Worm (Caenorhabditis elegans): ENCODE results near the gene mom-2.

mom-2 gene

DNA sequence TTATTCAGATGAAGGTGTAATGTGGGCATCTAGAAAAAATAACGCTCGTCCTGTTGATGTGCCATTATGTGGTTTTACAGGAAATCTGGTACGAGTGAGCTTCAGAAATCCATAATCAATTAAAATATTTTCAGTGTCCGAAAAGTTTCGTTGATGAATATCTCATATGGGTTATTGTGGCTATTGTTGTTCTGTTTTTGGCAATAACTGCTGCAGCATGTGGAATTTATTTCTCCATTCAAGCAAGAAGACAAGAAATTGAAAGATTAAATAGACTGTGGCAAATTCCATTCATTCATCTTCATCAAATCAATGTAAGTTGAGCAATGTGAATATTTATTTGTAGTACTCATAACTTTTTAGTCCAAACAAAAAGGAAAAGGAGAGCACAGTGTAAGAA lies 33.5 kb downstream of the mom-2 start (continued):
- TF ChIP-seq tbp1 (GFP tag; optimal IDR thresholded peaks at IDR 0.05) = no peak

DNA sequence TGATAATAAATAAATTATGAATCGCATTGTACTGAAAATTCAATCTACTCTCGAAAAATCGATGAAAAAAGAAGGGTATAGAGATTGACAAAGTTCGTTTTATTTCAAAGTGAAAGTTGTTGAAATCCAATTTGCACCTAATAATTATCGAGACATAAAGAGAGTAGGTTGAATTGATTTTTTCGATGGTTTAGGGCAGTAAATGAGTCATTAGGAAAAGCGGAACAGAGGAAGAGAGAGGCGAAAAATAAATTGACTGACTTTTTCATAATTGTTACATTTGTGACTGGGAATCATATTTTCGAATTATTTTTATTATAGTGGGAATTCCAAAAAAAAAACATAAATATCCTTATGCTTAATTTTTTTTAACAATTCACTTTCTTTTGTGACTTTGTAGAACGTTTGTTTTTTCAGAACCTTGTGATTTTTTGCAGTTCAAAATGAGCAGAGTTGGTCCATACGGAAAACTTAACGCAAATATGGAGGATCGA lies 38.6 kb downstream of the mom-2 start, which contains the start of the genes pho-6 and F52E1.3:
Gene pho-6 (minus strand): TSS at position 101 of the 494 bp plus-strand sequence.
Gene F52E1.3 (plus strand): TSS at position 444 of the 494 bp plus-strand sequence.
- TF ChIP-seq K11D2.4 (GFP tag; IDR thresholded peaks at IDR 0.05) (no peak), F33H1.4 (GFP tag; IDR thresholded peaks at IDR 0.05) (no peak), tlf-1 (GFP tag; optimal IDR thresholded peaks at IDR 0.05) (no peak), somi-1 (GFP tag; optimal IDR thresholded peaks at IDR 0.05) (no peak), egrh-3 (GFP tag; IDR thresholded peaks at IDR 0.05) (no peak), T07F8.4 (tag; optimal IDR thresholded peaks at IDR 0.05) (no peak), F55B11.4 (tag; optimal IDR thresholded peaks at IDR 0.05; ENCODE audit: borderline replicate concordance, insufficient read depth) (no peak), dpff-1 (tag; optimal IDR thresholded peaks at IDR 0.05) (no peak), ceh-27 (GFP tag; optimal IDR thresholded peaks at IDR 0.05) (no peak), ztf-6 (GFP tag; IDR thresholded peaks at IDR 0.05) (no peak), madf-10 (tag; optimal IDR thresholded peaks at IDR 0.05) (no peak), T26A5.8 (tag; optimal IDR thresholded peaks at IDR 0.05) (no peak), unc-62 (GFP tag; optimal IDR thresholded peaks at IDR 0.05) (no peak), repo-1 (tag; optimal IDR thresholded peaks at IDR 0.05) (no peak)

DNA sequence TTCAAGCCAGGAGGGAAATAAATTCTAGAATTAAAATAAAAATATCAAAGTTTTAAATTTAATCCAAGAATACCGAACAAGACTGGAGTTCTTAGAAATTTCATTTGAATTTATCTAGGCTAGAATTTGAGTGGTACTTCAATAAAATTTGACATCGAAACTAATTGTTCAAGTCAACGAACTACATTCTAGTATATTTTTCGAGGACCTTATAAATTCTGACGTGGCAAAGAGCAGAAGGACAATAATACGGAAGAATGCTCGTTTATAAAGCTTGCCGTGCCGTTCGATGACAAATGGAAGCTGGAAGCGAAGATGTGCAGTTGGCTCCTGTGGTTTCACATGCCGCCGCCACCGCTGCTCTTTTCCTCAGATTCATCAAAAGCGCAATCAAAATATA lies 45.0 kb downstream of the mom-2 start:
- TF ChIP-seq chd-7 (tag; optimal IDR thresholded peaks at IDR 0.05) = no peak
- no peak for TF ChIP-seq nfya-2 (GFP tag; IDR thresholded peaks at IDR 0.05)
- TF ChIP-seq dpff-1 (tag; optimal IDR thresholded peaks at IDR 0.05) = no peak
- no peak for TF ChIP-seq cebp-2 (GFP tag; IDR thresholded peaks at IDR 0.05)
- no peak for TF ChIP-seq mel-28 (tag; optimal IDR thresholded peaks at IDR 0.05; ENCODE audit: borderline replicate concordance)
- no peak for TF ChIP-seq hmg-20 (GFP tag; IDR thresholded peaks at IDR 0.05)
- TF ChIP-seq hlh-26 (GFP tag; conservative IDR thresholded peaks at IDR 0.05) = no peak

DNA sequence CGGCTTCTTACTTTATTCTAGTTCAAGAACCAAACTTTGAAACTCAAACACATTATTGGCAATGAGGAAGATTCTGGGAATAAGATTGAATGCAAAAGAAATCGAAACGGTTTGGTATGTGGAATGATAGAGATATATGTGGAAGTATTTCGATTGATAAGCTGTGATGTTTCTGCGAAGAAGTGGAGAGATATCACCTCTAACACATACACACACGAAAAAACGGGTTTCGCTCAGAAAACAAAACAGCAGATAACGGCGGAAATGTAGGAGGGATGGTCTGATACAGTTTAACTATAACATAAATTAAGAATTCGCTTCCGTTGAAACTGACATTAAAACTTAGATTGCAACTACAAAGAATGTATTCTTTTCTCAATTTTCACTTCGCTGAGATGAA lies 45.5 kb downstream of the mom-2 start:
- TF ChIP-seq rcor-1 (GFP tag; IDR thresholded peaks at IDR 0.05) (no peak), egl-44 (GFP tag; IDR thresholded peaks at IDR 0.05) (no peak), madf-10 (tag; optimal IDR thresholded peaks at IDR 0.05) (no peak), nfya-2 (GFP tag; IDR thresholded peaks at IDR 0.05) (no peak), atf-7 (tag; optimal IDR thresholded peaks at IDR 0.05) (no peak), ceh-91 (GFP tag; IDR thresholded peaks at IDR 0.05) (no peak), Y67H2A.10 (GFP tag; conservative IDR thresholded peaks at IDR 0.05) (no peak), madf-6 (GFP tag; IDR thresholded peaks at IDR 0.05) (no peak), attf-6 (GFP tag; IDR thresholded peaks at IDR 0.05) (no peak), ztf-3 (GFP tag; optimal IDR thresholded peaks at IDR 0.05) (no peak), ceh-58 (GFP tag; IDR thresholded peaks at IDR 0.05) (no peak), lin-35 (GFP tag; optimal IDR thresholded peaks at IDR 0.05) (no peak), fkh-3 (tag; optimal IDR thresholded peaks at IDR 0.05) (no peak)

DNA sequence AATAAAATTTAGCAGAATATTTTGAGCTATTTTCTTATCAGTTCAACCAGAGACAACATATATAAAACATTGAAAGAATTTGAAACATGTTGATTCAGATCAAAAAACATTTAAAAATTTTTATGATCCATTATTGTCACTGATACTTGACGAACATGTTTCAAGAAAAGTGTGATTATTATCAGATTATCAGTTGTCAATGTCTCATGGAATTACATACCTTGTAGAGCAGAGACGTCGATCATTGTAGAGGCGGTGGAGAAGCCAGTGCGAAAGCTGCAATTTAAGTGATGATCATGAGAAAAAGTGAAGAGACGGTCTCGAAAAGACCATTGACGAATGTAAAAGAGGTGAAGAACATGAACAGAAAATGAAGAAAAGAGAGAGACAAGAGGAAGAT lies 46.6 kb downstream of the mom-2 start, which contains the start of gene F52E1.9:
Gene F52E1.9 (minus strand): TSS at position 278 of the 400 bp plus-strand sequence.
- TF ChIP-seq unc-130 (GFP tag; optimal IDR thresholded peaks at IDR 0.05) = no peak
- peak; percentile 83 for TF ChIP-seq nhr-80 (tag; optimal IDR thresholded peaks at IDR 0.05)
- TF ChIP-seq gei-17 (GFP tag; optimal IDR thresholded peaks at IDR 0.05) = no peak
- TF ChIP-seq him-1 (tag; optimal IDR thresholded peaks at IDR 0.05) = no peak
- TF ChIP-seq ztf-22 (GFP tag; optimal IDR thresholded peaks at IDR 0.05) = no peak
- TF ChIP-seq madf-6 (GFP tag; IDR thresholded peaks at IDR 0.05) = no peak
- TF ChIP-seq hsf-1 (GFP tag; IDR thresholded peaks at IDR 0.05) = no peak
- no peak for TF ChIP-seq ama-1 (optimal IDR thresholded peaks at IDR 0.05)
- TF ChIP-seq ama-1 (GFP tag; optimal IDR thresholded peaks at IDR 0.05) = no peak
- peak; percentile 14 for TF ChIP-seq atf-7 (tag; optimal IDR thresholded peaks at IDR 0.05)
- no peak for TF ChIP-seq madf-10 (tag; optimal IDR thresholded peaks at IDR 0.05)
- no peak for TF ChIP-seq Y53F4B.3 (GFP tag; IDR thresholded peaks at IDR 0.05)

All from whole organism, young adult.